Fruit fly (Drosophila melanogaster) S2 (cell line): ENCODE results near the gene Strip.

Source experiments
- CG8478 ChIP-seq: fragments of >200 bp; optimal IDR thresholded peaks from 2 replicates; lab custom pipeline; 2018
- CTCF ChIP-seq, 2 experiments: fragments of >200 bp; optimal IDR thresholded peaks; 2 replicates each; lab custom pipeline; 2018

dm6 chr3L:3377965-3378292 is 49.3 kb upstream of the Strip start, which contains the start of gene Ids:
- TF ChIP-seq CG8478: no peak
- TF ChIP-seq CTCF (optimal IDR thresholded peaks at IDR 0.05; lab: Kevin White, UChicago): no peak
